Worm (Caenorhabditis elegans) whole organism, L4 larva: ENCODE measurements around the gene cgt-1.
"Not testable (repeated sequence)": the region's sequence is repeated elsewhere in the genome, so short reads cannot be mapped to it uniquely, and the experiment has no call there.

Experiments used
- F37D6.2 ChIP-seq: sonication (generic microtip); optimal IDR thresholded peaks from 2 replicates; lab custom pipeline; 2016; ENCODE audit warnings: mild to moderate bottlenecking, missing genetic modification characterization, missing compliant biosample characterization
- T26A8.4 ChIP-seq: fragments of 200-800 bp; sonication (Bioruptor generic); IDR thresholded peaks from 2 replicates; pipeline ENCODE4 v1.3.6; 2022; ENCODE audit warnings: missing genetic modification characterization, missing compliant biosample characterization
- ZK546.5 ChIP-seq, 2 experiments: sonication (generic microtip); optimal IDR thresholded peaks; 2 replicates each; lab custom pipeline; 2017; ENCODE audit warnings: missing biosample characterization in 2 of 2, missing genetic modification characterization in 2 of 2
- ama-1 ChIP-seq: fragments of 150-350 bp; optimal IDR thresholded peaks from 2 replicates; lab custom pipeline; 2014; ENCODE audit warnings: inconsistent platforms, mixed read lengths
- ceh-62 ChIP-seq: sonication (generic microtip); optimal IDR thresholded peaks from 2 replicates; lab custom pipeline; 2017; ENCODE audit warnings: missing biosample characterization, missing genetic modification characterization
- ctbp-1 ChIP-seq: fragments of 200-800 bp; sonication (Bioruptor generic); IDR thresholded peaks from 2 replicates; pipeline ENCODE4 v1.3.6; 2022; ENCODE audit warnings: missing genetic modification reagents, missing genetic modification characterization, missing compliant biosample characterization
- daf-16 ChIP-seq, 3 experiments: sonication (generic microtip); optimal IDR thresholded peaks; 2 replicates each; lab custom pipeline; 2016 to 2017; ENCODE audit warnings: missing genetic modification characterization in 3 of 3, missing genetic modification reagents in 3 of 3, mild to moderate bottlenecking in 2 of 3, missing compliant biosample characterization in 2 of 3, missing biosample characterization in 1 of 3, moderate library complexity in 1 of 3
- dmd-6 ChIP-seq: fragments of 200-800 bp; sonication (Bioruptor generic); IDR thresholded peaks from 2 replicates; pipeline ENCODE4 v1.3.6; 2022; ENCODE audit warnings: missing genetic modification reagents, missing genetic modification characterization, missing compliant biosample characterization
- dmd-9 ChIP-seq: fragments of 200-800 bp; sonication (Bioruptor generic); IDR thresholded peaks from 2 replicates; pipeline ENCODE4 v1.3.6; 2022; ENCODE audit warnings: missing genetic modification reagents, missing genetic modification characterization, missing compliant biosample characterization
- duxl-1 ChIP-seq: sonication (generic microtip); optimal IDR thresholded peaks from 2 replicates; lab custom pipeline; 2016; ENCODE audit warnings: mild to moderate bottlenecking, missing genetic modification characterization, moderate library complexity, missing compliant biosample characterization; ENCODE audit not compliant: poor library complexity
- fkh-10 ChIP-seq: fragments of 150-350 bp; optimal IDR thresholded peaks from 2 replicates; lab custom pipeline; 2014; ENCODE audit warnings: missing biosample characterization, missing genetic modification reagents, missing genetic modification characterization
- hlh-11 ChIP-seq: fragments of 200-800 bp; sonication (Bioruptor generic); optimal IDR thresholded peaks from 2 replicates; lab custom pipeline; 2018; ENCODE audit warnings: mild to moderate bottlenecking, missing genetic modification characterization, missing compliant biosample characterization
- hmg-1.1 ChIP-seq: fragments of 200-800 bp; sonication (Bioruptor generic); IDR thresholded peaks from 2 replicates; pipeline ENCODE4 v1.3.6; 2022; ENCODE audit warnings: missing genetic modification reagents, missing genetic modification characterization, missing compliant biosample characterization
- lin-38 ChIP-seq: fragments of 200-800 bp; sonication (Bioruptor generic); IDR thresholded peaks from 2 replicates; pipeline ENCODE4 v1.3.6; 2022; ENCODE audit warnings: missing genetic modification reagents, missing genetic modification characterization, missing compliant biosample characterization
- madf-9 ChIP-seq: fragments of 200-800 bp; sonication (Bioruptor generic); conservative IDR thresholded peaks from 2 replicates; pipeline ENCODE4 v1.3.6; 2022; ENCODE audit warnings: missing genetic modification reagents, missing genetic modification characterization, missing compliant biosample characterization
- nhr-10 ChIP-seq: fragments of 150-350 bp; optimal IDR thresholded peaks from 2 replicates; lab custom pipeline; 2014; ENCODE audit warnings: missing biosample characterization, missing genetic modification characterization
- nhr-25 ChIP-seq: sonication (generic microtip); optimal IDR thresholded peaks from 2 replicates; lab custom pipeline; 2017; ENCODE audit warnings: missing genetic modification characterization, mild to moderate bottlenecking, missing compliant biosample characterization, antibody characterized with exemption, moderate library complexity, borderline replicate concordance; ENCODE audit not compliant: insufficient read depth
- nhr-41 ChIP-seq: fragments of 200-800 bp; sonication (Bioruptor generic); IDR thresholded peaks from 2 replicates; pipeline ENCODE4 v1.3.6; 2022; ENCODE audit warnings: missing genetic modification reagents, missing genetic modification characterization, missing compliant biosample characterization
- nhr-42 ChIP-seq: fragments of 200-800 bp; sonication (Bioruptor generic); IDR thresholded peaks from 2 replicates; pipeline ENCODE4 v1.3.6; 2022; ENCODE audit warnings: missing genetic modification characterization, missing compliant biosample characterization
- nhr-76 ChIP-seq: fragments of 150-350 bp; optimal IDR thresholded peaks from 2 replicates; lab custom pipeline; 2014; ENCODE audit warnings: missing biosample characterization, missing genetic modification characterization
- nhr-77 ChIP-seq: fragments of 150-350 bp; optimal IDR thresholded peaks from 2 replicates; lab custom pipeline; 2014; ENCODE audit warnings: missing biosample characterization, missing genetic modification characterization
- pqm-1 ChIP-seq: sonication (generic microtip); optimal IDR thresholded peaks from 2 replicates; lab custom pipeline; 2017; ENCODE audit warnings: missing biosample characterization, missing genetic modification characterization
- saeg-2 ChIP-seq: fragments of 200-800 bp; sonication (Bioruptor generic); IDR thresholded peaks from 2 replicates; pipeline ENCODE4 v1.3.6; 2022; ENCODE audit warnings: missing genetic modification reagents, missing genetic modification characterization, missing compliant biosample characterization
- sdz-12 ChIP-seq: fragments of 200-800 bp; sonication (Bioruptor generic); optimal IDR thresholded peaks from 2 replicates; lab custom pipeline; 2018; ENCODE audit warnings: mild to moderate bottlenecking, missing genetic modification characterization, missing compliant biosample characterization
- set-16 ChIP-seq: fragments of 200-800 bp; sonication (Bioruptor generic); IDR thresholded peaks from 2 replicates; pipeline ENCODE4 v1.3.6; 2022; ENCODE audit warnings: missing genetic modification reagents, missing genetic modification characterization, missing compliant biosample characterization
- snpc-1.2 ChIP-seq: fragments of 200-800 bp; sonication (Bioruptor generic); IDR thresholded peaks from 2 replicates; pipeline ENCODE4 v1.3.6; 2022; ENCODE audit warnings: missing genetic modification reagents, missing genetic modification characterization, missing compliant biosample characterization
- spr-3 ChIP-seq: fragments of 200-800 bp; sonication (Bioruptor generic); optimal IDR thresholded peaks from 2 replicates; lab custom pipeline; 2018; ENCODE audit warnings: mild to moderate bottlenecking, missing genetic modification characterization, missing compliant biosample characterization
- unc-130 ChIP-seq: sonication (generic microtip); optimal IDR thresholded peaks from 2 replicates; lab custom pipeline; 2016; ENCODE audit warnings: missing genetic modification reagents, missing genetic modification characterization, missing compliant biosample characterization
- unc-39 ChIP-seq: sonication (generic microtip); optimal IDR thresholded peaks from 2 replicates; lab custom pipeline; 2017; ENCODE audit warnings: missing biosample characterization, missing genetic modification characterization
- unc-62 ChIP-seq, 3 experiments: fragments of 150-350 bp in 1 of 3; sonication (generic microtip); optimal IDR thresholded peaks in 2 of 3; peaks in 1 of 3; 1 replicate in 1 of 3; 2 replicates in 2 of 3; lab custom pipeline; 2014 to 2017; ENCODE audit warnings: missing biosample characterization in 3 of 3, missing genetic modification characterization in 3 of 3, missing genetic modification reagents in 3 of 3, missing genotype in 1 of 3
- vab-7 ChIP-seq: fragments of 200-800 bp; sonication (Bioruptor generic); IDR thresholded peaks from 2 replicates; pipeline ENCODE4 v1.3.6; 2022; ENCODE audit warnings: missing genetic modification reagents, missing genetic modification characterization, missing compliant biosample characterization
- zag-1 ChIP-seq: fragments of 150-350 bp; optimal IDR thresholded peaks from 2 replicates; lab custom pipeline; 2014; ENCODE audit warnings: missing biosample characterization, missing genetic modification characterization
- zfp-2 ChIP-seq: sonication (generic microtip); optimal IDR thresholded peaks from 2 replicates; lab custom pipeline; 2016; ENCODE audit warnings: mild to moderate bottlenecking, missing genetic modification characterization, missing compliant biosample characterization
- zfp-3 ChIP-seq: fragments of 200-800 bp; sonication (Bioruptor generic); conservative IDR thresholded peaks from 2 replicates; pipeline ENCODE4 v1.3.6; 2022; ENCODE audit warnings: missing genetic modification reagents, missing genetic modification characterization, missing compliant biosample characterization
- zip-2 ChIP-seq: fragments of 150-350 bp; optimal IDR thresholded peaks from 2 replicates; lab custom pipeline; 2014; ENCODE audit warnings: missing biosample characterization, missing genetic modification characterization

The cgt-1 gene

ce11 chrV:15905530-15905929 lies 16.9 kb upstream of the cgt-1 start, which contains the start of the genes F35E8.1 and F35E8.2:
Gene F35E8.1 (minus strand): TSS chrV:15905630.
Gene F35E8.2 (plus strand): TSS chrV:15905661.
- 0 out of 2 replicates have a peak, but pooled peaks have one; percentile 14 for TF ChIP-seq dmd-6 (GFP tag; lab: Robert Waterston, UW)
- TF ChIP-seq daf-16 (GFP tag; optimal IDR thresholded peaks at IDR 0.05; lab: Kevin White, UChicago), result not testable (repeated sequence)
- TF ChIP-seq daf-16 (tag; optimal IDR thresholded peaks at IDR 0.05; lab: Kevin White, UChicago), result peak; percentile 46

- TF ChIP-seq sdz-12 (GFP tag; lab: Kevin White, UChicago) (no peak), nhr-42 (no peak), ama-1 (lab: Kevin White, UChicago) (no peak), madf-9 (GFP tag; lab: Robert Waterston, UW) (no peak), set-16 (GFP tag; lab: Robert Waterston, UW) (no peak), unc-62 (GFP tag; optimal IDR thresholded peaks at IDR 0.05 in 1 of 2; lab: Kevin White, UChicago) (no peak), unc-62 (tag; optimal IDR thresholded peaks at IDR 0.05; lab: Kevin White, UChicago) (no peak), fkh-10 (GFP tag; lab: Kevin White, UChicago) (no peak), dmd-9 (GFP tag; lab: Robert Waterston, UW) (no peak), lin-38 (no peak), zfp-2 (tag; lab: Kevin White, UChicago) (no peak), ZK546.5 (tag; optimal IDR thresholded peaks at IDR 0.05; lab: Kevin White, UChicago) (no peak), nhr-10 (no peak), F37D6.2 (tag; lab: Kevin White, UChicago) (no peak), nhr-76 (tag; lab: Kevin White, UChicago) (no peak), T26A8.4 (GFP tag; lab: Robert Waterston, UW) (no peak), hlh-11 (tag; lab: Kevin White, UChicago) (no peak), spr-3 (GFP tag; lab: Kevin White, UChicago) (no peak)
Measured at ce11 chrV:15900564-15900963, 11.9 kb upstream of the cgt-1 start.

ce11 chrV:15899696-15900095 lies 11.0 kb upstream of the cgt-1 start, which contains the start of gene T06C12.14:
Gene T06C12.14 (plus strand): TSS chrV:15899996.
- peak in 1 of 2 experiments; percentile 53 for TF ChIP-seq unc-62 (GFP tag; optimal IDR thresholded peaks at IDR 0.05 in 1 of 2; lab: Kevin White, UChicago)
- no peak for TF ChIP-seq unc-62 (tag; optimal IDR thresholded peaks at IDR 0.05; lab: Kevin White, UChicago)
- no peak for TF ChIP-seq dmd-9 (GFP tag; lab: Robert Waterston, UW)
- TF ChIP-seq, all 104 proteins: peak for 1

- TF ChIP-seq ctbp-1 (GFP tag; lab: Robert Waterston, UW) (no peak), dmd-6 (GFP tag; lab: Robert Waterston, UW) (no peak), nhr-41 (GFP tag; lab: Robert Waterston, UW) (no peak)
Measured at ce11 chrV:15897696-15898095, 9.0 kb upstream of the cgt-1 start, which contains the start of gene str-60. Gene str-60 (plus strand): TSS chrV:15897996.

DNA sequence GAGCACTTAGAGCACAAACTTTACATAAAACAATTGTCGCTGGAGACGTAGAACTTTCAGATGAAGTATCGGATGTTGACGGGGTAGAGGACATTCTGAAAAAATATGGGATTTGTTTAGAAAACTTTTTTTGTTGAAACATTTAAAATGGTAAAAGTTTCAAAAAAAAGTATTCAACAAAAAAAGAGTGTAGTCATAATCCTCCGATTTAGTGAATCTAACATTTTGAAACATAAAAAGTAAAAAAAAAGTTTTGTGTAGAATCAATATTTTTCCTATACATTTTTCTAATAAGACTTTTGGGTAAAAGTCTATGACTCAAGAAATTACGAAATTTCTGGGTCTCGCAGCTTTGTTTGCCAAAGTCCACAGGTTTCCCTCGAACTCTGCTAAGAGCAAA lies 8.0 kb upstream of the cgt-1 start, which contains the start of gene nhr-213:
nhr-213 (minus strand) TSS at position 101 of the 400 bp plus-strand sequence.
- TF ChIP-seq F37D6.2 (tag; lab: Kevin White, UChicago), result no peak

DNA sequence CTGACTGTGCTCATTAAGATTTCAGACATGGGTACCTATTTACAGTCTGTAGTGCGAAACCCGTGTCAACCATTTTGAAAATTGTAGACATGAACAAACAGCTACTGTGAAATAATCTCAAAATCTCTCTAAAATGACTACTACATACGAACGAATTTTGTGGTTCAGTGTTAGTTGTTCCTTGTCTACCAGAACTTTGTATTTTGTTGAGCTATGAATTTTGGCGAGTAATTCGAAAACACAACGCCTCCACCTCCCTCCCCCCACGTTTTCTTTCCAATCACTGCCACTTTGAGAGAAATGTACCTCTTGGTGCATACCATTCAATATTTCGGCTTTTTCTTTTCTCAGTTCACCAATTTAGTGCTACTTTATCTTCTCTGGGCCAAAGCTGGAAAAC lies 4.0 kb upstream of the cgt-1 start, which contains the start of gene T06C12.11:
T06C12.11 (plus strand) TSS at position 301 of the 400 bp plus-strand sequence.
- TF ChIP-seq unc-39 (tag; lab: Kevin White, UChicago), result no peak
- no peak for TF ChIP-seq ceh-62
- TF ChIP-seq zag-1, result no peak
- no peak for TF ChIP-seq zfp-2 (tag; lab: Kevin White, UChicago)
- no peak for TF ChIP-seq nhr-25 (tag; lab: Kevin White, UChicago)
- TF ChIP-seq pqm-1 (tag; lab: Kevin White, UChicago), result no peak
- no peak for TF ChIP-seq unc-62 (GFP tag; optimal IDR thresholded peaks at IDR 0.05 in 1 of 2; lab: Kevin White, UChicago)
- TF ChIP-seq unc-62 (tag; optimal IDR thresholded peaks at IDR 0.05; lab: Kevin White, UChicago), result no peak
- no peak for TF ChIP-seq dmd-6 (GFP tag; lab: Robert Waterston, UW)
- no peak for TF ChIP-seq unc-130 (GFP tag; lab: Kevin White, UChicago)
- no peak for TF ChIP-seq T26A8.4 (GFP tag; lab: Robert Waterston, UW)
- TF ChIP-seq duxl-1 (tag; lab: Kevin White, UChicago), result no peak
- no peak for TF ChIP-seq zfp-3
- no peak for TF ChIP-seq zip-2 (tag; lab: Kevin White, UChicago)
- no peak for TF ChIP-seq hmg-1.1 (GFP tag; lab: Robert Waterston, UW)
- no peak for TF ChIP-seq vab-7
- no peak for TF ChIP-seq nhr-77
- TF ChIP-seq nhr-41 (GFP tag; lab: Robert Waterston, UW), result no peak
- TF ChIP-seq snpc-1.2, result no peak
- TF ChIP-seq saeg-2, result no peak
